Worm (Caenorhabditis elegans): ENCODE results near the gene cpna-3.

cpna-3 gene

ce11 chrIV:9070188-9070587, 26.5 kb upstream of the cpna-3 start:
- TF ChIP-seq tra-4 (tag; optimal IDR thresholded peaks at IDR 0.05) = no peak
- no peak for TF ChIP-seq ceh-13 (GFP tag; optimal IDR thresholded peaks at IDR 0.05)
- no peak for TF ChIP-seq sea-1 (GFP tag; conservative IDR thresholded peaks at IDR 0.05)
- no peak for TF ChIP-seq hnd-1 (tag; optimal IDR thresholded peaks at IDR 0.05)
- no peak for TF ChIP-seq hmg-4 (GFP tag; optimal IDR thresholded peaks at IDR 0.05)

ce11 chrIV:9074244-9074723, 22.4 kb upstream of the cpna-3 start, which contains the start of gene mppb-1:
mppb-1 (plus strand) TSS chrIV:9074673.
- peak; percentile 73 for TF ChIP-seq tbx-37 (GFP tag; conservative IDR thresholded peaks at IDR 0.05)
- TF ChIP-seq hnd-1 (tag; optimal IDR thresholded peaks at IDR 0.05) = no peak
- TF ChIP-seq ets-7 (tag; optimal IDR thresholded peaks at IDR 0.05) = peak; percentile 25
- TF ChIP-seq F13C5.2 (tag; optimal IDR thresholded peaks at IDR 0.05) = peak; percentile 23

ce11 chrIV:9078469-9078868, 18.2 kb upstream of the cpna-3 start, which contains the start of gene mans-4:
mans-4 (minus strand) TSS chrIV:9078569.
- TF ChIP-seq pes-1 (GFP tag; IDR thresholded peaks at IDR 0.05) (no peak), tra-4 (tag; optimal IDR thresholded peaks at IDR 0.05) (no peak), ceh-13 (GFP tag; optimal IDR thresholded peaks at IDR 0.05) (no peak), tbx-37 (GFP tag; conservative IDR thresholded peaks at IDR 0.05) (no peak), hmbx-1 (tag; optimal IDR thresholded peaks at IDR 0.05) (no peak), scrt-1 (GFP tag; IDR thresholded peaks at IDR 0.05) (no peak), hnd-1 (tag; optimal IDR thresholded peaks at IDR 0.05) (no peak), ama-1 (optimal IDR thresholded peaks at IDR 0.05) (no peak), aly-1 (tag; optimal IDR thresholded peaks at IDR 0.05) (no peak), ets-7 (tag; optimal IDR thresholded peaks at IDR 0.05) (no peak), hmg-4 (GFP tag; optimal IDR thresholded peaks at IDR 0.05) (no peak), ceh-36 (tag; optimal IDR thresholded peaks at IDR 0.05) (no peak), B0310.2 (tag; optimal IDR thresholded peaks at IDR 0.05) (no peak), F13C5.2 (tag; optimal IDR thresholded peaks at IDR 0.05) (no peak), flt-1 (GFP tag; IDR thresholded peaks at IDR 0.05) (no peak)

- TF ChIP-seq sea-1 (GFP tag; conservative IDR thresholded peaks at IDR 0.05) (no peak), tbx-11 (GFP tag; IDR thresholded peaks at IDR 0.05) (no peak), tbx-37 (GFP tag; conservative IDR thresholded peaks at IDR 0.05) (no peak), flt-1 (GFP tag; IDR thresholded peaks at IDR 0.05) (no peak), ets-7 (tag; optimal IDR thresholded peaks at IDR 0.05) (no peak), aly-1 (tag; optimal IDR thresholded peaks at IDR 0.05) (no peak), scrt-1 (GFP tag; IDR thresholded peaks at IDR 0.05) (no peak), ceh-13 (GFP tag; optimal IDR thresholded peaks at IDR 0.05) (no peak), hmbx-1 (tag; optimal IDR thresholded peaks at IDR 0.05) (no peak), ceh-36 (tag; optimal IDR thresholded peaks at IDR 0.05) (no peak), ama-1 (optimal IDR thresholded peaks at IDR 0.05) (no peak), F13C5.2 (tag; optimal IDR thresholded peaks at IDR 0.05) (no peak), pes-1 (GFP tag; IDR thresholded peaks at IDR 0.05) (no peak), hmg-4 (GFP tag; optimal IDR thresholded peaks at IDR 0.05) (no peak), tra-4 (tag; optimal IDR thresholded peaks at IDR 0.05) (no peak), B0310.2 (tag; optimal IDR thresholded peaks at IDR 0.05) (no peak)
Measured at ce11 chrIV:9079330-9079729, 17.3 kb upstream of the cpna-3 start.

- TF ChIP-seq aly-1 (tag; optimal IDR thresholded peaks at IDR 0.05) (no peak), tbx-37 (GFP tag; conservative IDR thresholded peaks at IDR 0.05) (no peak), sea-1 (GFP tag; conservative IDR thresholded peaks at IDR 0.05) (no peak), pes-1 (GFP tag; IDR thresholded peaks at IDR 0.05) (no peak), hmg-4 (GFP tag; optimal IDR thresholded peaks at IDR 0.05) (no peak), tbx-11 (GFP tag; IDR thresholded peaks at IDR 0.05) (no peak), F13C5.2 (tag; optimal IDR thresholded peaks at IDR 0.05) (no peak), scrt-1 (GFP tag; IDR thresholded peaks at IDR 0.05) (no peak), ceh-36 (tag; optimal IDR thresholded peaks at IDR 0.05) (no peak), flt-1 (GFP tag; IDR thresholded peaks at IDR 0.05) (no peak), ets-7 (tag; optimal IDR thresholded peaks at IDR 0.05) (no peak), tra-4 (tag; optimal IDR thresholded peaks at IDR 0.05) (no peak), ceh-13 (GFP tag; optimal IDR thresholded peaks at IDR 0.05) (no peak), B0310.2 (tag; optimal IDR thresholded peaks at IDR 0.05) (no peak)
Measured at ce11 chrIV:9080201-9080600, 16.4 kb upstream of the cpna-3 start.

ce11 chrIV:9082055-9082454, 14.6 kb upstream of the cpna-3 start, which contains the start of gene twk-8:
twk-8 (plus strand) TSS chrIV:9082355.
- TF ChIP-seq pes-1 (GFP tag; IDR thresholded peaks at IDR 0.05) (no peak), tbx-11 (GFP tag; IDR thresholded peaks at IDR 0.05) (no peak), hmbx-1 (tag; optimal IDR thresholded peaks at IDR 0.05) (no peak)

- TF ChIP-seq B0310.2 (tag; optimal IDR thresholded peaks at IDR 0.05) (no peak), pes-1 (GFP tag; IDR thresholded peaks at IDR 0.05) (no peak), ceh-36 (tag; optimal IDR thresholded peaks at IDR 0.05) (no peak), ets-7 (tag; optimal IDR thresholded peaks at IDR 0.05) (no peak), aly-1 (tag; optimal IDR thresholded peaks at IDR 0.05) (no peak), tbx-11 (GFP tag; IDR thresholded peaks at IDR 0.05) (no peak), tbx-37 (GFP tag; conservative IDR thresholded peaks at IDR 0.05) (no peak), ama-1 (optimal IDR thresholded peaks at IDR 0.05) (no peak), F13C5.2 (tag; optimal IDR thresholded peaks at IDR 0.05) (no peak), hnd-1 (tag; optimal IDR thresholded peaks at IDR 0.05) (no peak), hmg-4 (GFP tag; optimal IDR thresholded peaks at IDR 0.05) (no peak), ceh-13 (GFP tag; optimal IDR thresholded peaks at IDR 0.05) (no peak), sea-1 (GFP tag; conservative IDR thresholded peaks at IDR 0.05) (no peak), scrt-1 (GFP tag; IDR thresholded peaks at IDR 0.05) (no peak), flt-1 (GFP tag; IDR thresholded peaks at IDR 0.05) (no peak)
Measured at ce11 chrIV:9088294-9088693, 8.3 kb upstream of the cpna-3 start, which contains the start of gene msa-1. msa-1 (plus strand) TSS chrIV:9088594.
